Worm (Caenorhabditis elegans) whole organism, L4 larva: ENCODE results near the gene C01G12.7.

Source experiments
- T20F7.1 ChIP-seq: fragments of 200-800 bp; sonication (Bioruptor generic); optimal IDR thresholded peaks from 2 replicates; lab custom pipeline; 2018; ENCODE audit warnings: mild to moderate bottlenecking, missing genetic modification characterization, missing compliant biosample characterization
- ama-1 ChIP-seq: fragments of 150-350 bp; optimal IDR thresholded peaks from 2 replicates; lab custom pipeline; 2014; ENCODE audit warnings: inconsistent platforms, mixed read lengths
- dmd-6 ChIP-seq: fragments of 200-800 bp; sonication (Bioruptor generic); IDR thresholded peaks from 2 replicates; pipeline ENCODE4 v1.3.6; 2022; ENCODE audit warnings: missing genetic modification reagents, missing genetic modification characterization, missing compliant biosample characterization
- dpl-1 ChIP-seq: fragments of 150-350 bp; optimal IDR thresholded peaks from 2 replicates; lab custom pipeline; 2014; ENCODE audit warnings: missing biosample characterization, missing genetic modification reagents, missing genetic modification characterization
- dve-1 ChIP-seq: sonication (generic microtip); optimal IDR thresholded peaks from 2 replicates; lab custom pipeline; 2017; ENCODE audit warnings: antibody characterized with exemption, mild to moderate bottlenecking, missing genetic modification characterization, missing compliant biosample characterization; ENCODE audit not compliant: insufficient read depth
- lin-13 ChIP-seq: fragments of 150-350 bp; optimal IDR thresholded peaks from 2 replicates; lab custom pipeline; 2014; ENCODE audit warnings: missing biosample characterization, missing genetic modification reagents, missing genetic modification characterization
- lin-15B ChIP-seq: fragments of 150-350 bp; sonication (generic microtip); optimal IDR thresholded peaks from 3 replicates; lab custom pipeline; 2014; ENCODE audit warnings: missing biosample characterization, missing genetic modification characterization
- lin-38 ChIP-seq: fragments of 200-800 bp; sonication (Bioruptor generic); IDR thresholded peaks from 2 replicates; pipeline ENCODE4 v1.3.6; 2022; ENCODE audit warnings: missing genetic modification reagents, missing genetic modification characterization, missing compliant biosample characterization
- sdz-12 ChIP-seq: fragments of 200-800 bp; sonication (Bioruptor generic); optimal IDR thresholded peaks from 2 replicates; lab custom pipeline; 2018; ENCODE audit warnings: mild to moderate bottlenecking, missing genetic modification characterization, missing compliant biosample characterization
- unc-62 ChIP-seq, 3 experiments: fragments of 150-350 bp in 1 of 3; sonication (generic microtip); optimal IDR thresholded peaks in 2 of 3; peaks in 1 of 3; 1 replicate in 1 of 3; 2 replicates in 2 of 3; lab custom pipeline; 2014 to 2017; ENCODE audit warnings: missing biosample characterization in 3 of 3, missing genetic modification characterization in 3 of 3, missing genetic modification reagents in 3 of 3, missing genotype in 1 of 3
- zag-1 ChIP-seq: fragments of 150-350 bp; optimal IDR thresholded peaks from 2 replicates; lab custom pipeline; 2014; ENCODE audit warnings: missing biosample characterization, missing genetic modification characterization
- zfp-2 ChIP-seq: sonication (generic microtip); optimal IDR thresholded peaks from 2 replicates; lab custom pipeline; 2016; ENCODE audit warnings: mild to moderate bottlenecking, missing genetic modification characterization, missing compliant biosample characterization
- zip-11 ChIP-seq: fragments of 200-800 bp; sonication (Bioruptor generic); IDR thresholded peaks from 2 replicates; pipeline ENCODE4 v1.3.6; 2022; ENCODE audit warnings: missing genetic modification characterization, missing compliant biosample characterization
- ztf-11 ChIP-seq: fragments of 150-350 bp; optimal IDR thresholded peaks from 2 replicates; lab custom pipeline; 2014; ENCODE audit warnings: missing biosample characterization, missing genetic modification characterization

DNA sequence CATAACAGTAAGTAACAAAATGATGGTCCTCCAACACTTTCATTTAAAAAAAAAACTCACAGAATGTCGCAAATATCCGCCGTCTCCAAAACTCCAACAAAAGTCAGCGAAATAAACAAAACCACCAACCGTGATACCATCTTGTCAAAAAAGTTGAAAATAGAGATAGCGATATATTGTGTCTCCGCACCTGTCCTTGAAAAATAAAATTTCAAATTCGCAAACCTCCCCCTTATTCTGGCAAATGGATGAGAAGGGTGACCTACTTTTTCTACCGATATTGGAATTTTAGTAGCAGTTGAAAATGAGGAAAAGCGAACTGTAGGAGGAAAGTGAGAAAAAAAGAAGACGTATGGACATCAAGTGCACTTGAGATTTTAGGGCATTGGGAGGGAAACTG, 13.8 kb upstream of the C01G12.7 start, which contains the start of gene F19H8.2:
- no peak for TF ChIP-seq dve-1 (tag; lab: Kevin White, UChicago)
- no peak for TF ChIP-seq zip-11 (GFP tag; lab: Robert Waterston, UW)
- no peak for TF ChIP-seq zag-1
- TF ChIP-seq ama-1, result no peak
- TF ChIP-seq zfp-2 (tag; lab: Kevin White, UChicago), result no peak
- TF ChIP-seq T20F7.1, result no peak
- TF ChIP-seq lin-13 (GFP tag; lab: Kevin White, UChicago), result no peak
- TF ChIP-seq dmd-6 (GFP tag; lab: Robert Waterston, UW), result no peak
- no peak for TF ChIP-seq ztf-11 (tag; lab: Kevin White, UChicago)
- TF ChIP-seq unc-62 (GFP tag; optimal IDR thresholded peaks at IDR 0.05 in 1 of 2; lab: Kevin White, UChicago), result peak in 1 of 2 experiments; percentile 1
- TF ChIP-seq unc-62 (tag; optimal IDR thresholded peaks at IDR 0.05; lab: Kevin White, UChicago), result no peak
- no peak for TF ChIP-seq lin-15B (tag; lab: Kevin White, UChicago)
- no peak for TF ChIP-seq sdz-12 (GFP tag; lab: Kevin White, UChicago)
- no peak for TF ChIP-seq dpl-1 (GFP tag; lab: Kevin White, UChicago)
- no peak for TF ChIP-seq lin-38 (GFP tag; lab: Robert Waterston, UW)
